Fruit fly (Drosophila melanogaster): ENCODE data around the gene CG12170.

The CG12170 gene

DNA sequence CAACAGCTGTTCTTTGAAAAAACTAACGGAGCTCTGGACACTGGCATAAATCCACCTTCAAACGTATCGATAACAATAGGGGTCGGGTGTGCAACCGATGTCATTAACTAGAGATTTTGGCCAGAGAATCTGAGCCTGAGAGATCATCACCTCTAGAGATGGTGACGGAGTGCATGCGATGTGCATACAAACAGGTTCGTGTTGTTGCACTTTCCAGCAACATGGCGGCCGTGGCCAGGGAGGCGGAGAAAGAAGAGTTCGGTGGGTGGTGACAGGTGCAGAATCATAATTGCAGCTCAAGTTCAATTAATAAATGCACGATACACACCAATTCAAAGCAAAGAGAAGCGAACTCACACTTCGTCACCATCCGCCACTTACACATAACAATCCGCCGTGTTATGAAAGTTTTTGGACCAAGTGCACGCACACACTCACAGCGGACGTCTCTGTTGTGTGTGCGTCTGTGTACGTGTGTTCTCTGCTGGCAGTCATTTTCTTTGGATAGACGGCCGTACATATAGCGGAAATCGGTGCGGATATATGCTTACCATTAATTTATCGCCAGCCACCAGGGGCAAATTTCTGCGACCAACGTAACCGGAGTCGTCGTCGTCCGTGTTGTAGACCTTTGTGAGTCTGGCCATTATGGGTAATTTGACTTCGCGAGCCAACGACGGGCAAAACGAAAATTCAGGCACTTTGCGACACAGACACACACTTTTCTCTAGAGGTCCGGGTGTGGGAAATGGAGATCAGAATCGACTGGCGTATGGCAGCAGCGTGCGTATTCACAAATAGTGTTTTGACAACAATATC is 22.2 kb downstream of the CG12170 start (continued):
- TF ChIP-seq CG12219 (GFP tag; optimal IDR thresholded peaks at IDR 0.05) = no peak
- TF ChIP-seq CG17361 (GFP tag; IDR thresholded peaks at IDR 0.05) = 0 out of 3 replicates have a peak, but pooled peaks have one; percentile 16
- 0 out of 4 replicates have a peak, but pooled peaks have one; percentile 23 for TF ChIP-seq chinmo (GFP tag; IDR thresholded peaks at IDR 0.05; ENCODE audit: partially characterized antibody)
- TF ChIP-seq rib (GFP tag; IDR thresholded peaks at IDR 0.05) = no peak
- no peak for TF ChIP-seq CoRest (tag; optimal IDR thresholded peaks at IDR 0.05)
- TF ChIP-seq CG15479 (GFP tag; optimal IDR thresholded peaks at IDR 0.05) = peak; percentile 56
- TF ChIP-seq gfzf (GFP tag; optimal IDR thresholded peaks at IDR 0.05) = no peak
- no peak for TF ChIP-seq cad (GFP tag; optimal IDR thresholded peaks at IDR 0.05)
- TF ChIP-seq Antp (GFP tag; optimal IDR thresholded peaks at IDR 0.05) = peak; percentile 3
- no peak for TF ChIP-seq da (GFP tag; optimal IDR thresholded peaks at IDR 0.05)
- no peak for TF ChIP-seq Blimp-1 (GFP tag; optimal IDR thresholded peaks at IDR 0.05)
- TF ChIP-seq CG6175 (GFP tag; IDR thresholded peaks at IDR 0.05) = no peak
- TF ChIP-seq nau (GFP tag; optimal IDR thresholded peaks at IDR 0.05) = no peak
- no peak for TF ChIP-seq CG7745 (tag; optimal IDR thresholded peaks at IDR 0.05)
- no peak for TF ChIP-seq aop (GFP tag; IDR thresholded peaks at IDR 0.05)
- peak; percentile 6 for TF ChIP-seq Fer1 (GFP tag; optimal IDR thresholded peaks at IDR 0.05)
- no peak for TF ChIP-seq bab2 (GFP tag; optimal IDR thresholded peaks at IDR 0.05)
- no peak for TF ChIP-seq btn (GFP tag; optimal IDR thresholded peaks at IDR 0.05)
- TF ChIP-seq vnd (GFP tag; IDR thresholded peaks at IDR 0.05; ENCODE audit: partially characterized antibody) = no peak
- peak; percentile 40; the same call in 1 of the 2 replicates for TF ChIP-seq sna (GFP tag; IDR thresholded peaks at IDR 0.05; ENCODE audit: partially characterized antibody)
- TF ChIP-seq Gsc (GFP tag; IDR thresholded peaks at IDR 0.05) = no peak
- no peak for TF ChIP-seq prd (optimal IDR thresholded peaks at IDR 0.05)
- peak; percentile 15; the same call in 1 of the 3 replicates for TF ChIP-seq prd (GFP tag; IDR thresholded peaks at IDR 0.05)
- TF ChIP-seq Ada2b (GFP tag; IDR thresholded peaks at IDR 0.05) = no peak; the same call in 1 of the 2 replicates
- no peak for TF ChIP-seq CG9817 (tag; optimal IDR thresholded peaks at IDR 0.05)
- no peak for TF ChIP-seq CG15601 (tag; optimal IDR thresholded peaks at IDR 0.05)
- no peak for TF ChIP-seq tup (GFP tag; optimal IDR thresholded peaks at IDR 0.05)
- peak; percentile 1 for TF ChIP-seq ERR (GFP tag; optimal IDR thresholded peaks at IDR 0.05)
- TF ChIP-seq ab (GFP tag; optimal IDR thresholded peaks at IDR 0.05) = peak; percentile 4
- peak; percentile 39; the same call in 1 of the 3 replicates for TF ChIP-seq CG16813 (GFP tag; IDR thresholded peaks at IDR 0.05; ENCODE audit: partially characterized antibody)
- TF ChIP-seq TFAM (GFP tag; optimal IDR thresholded peaks at IDR 0.05) = no peak
- TF ChIP-seq ftz-f1 (GFP tag; optimal IDR thresholded peaks at IDR 0.05) = no peak
- peak; percentile 20; the same call in 1 of the 3 replicates for TF ChIP-seq CG34422 (GFP tag; IDR thresholded peaks at IDR 0.05)
- no peak for TF ChIP-seq p53 (GFP tag; optimal IDR thresholded peaks at IDR 0.05)
- peak; percentile 17; the same call in 1 of the 2 replicates for TF ChIP-seq MBD-R2 (GFP tag; IDR thresholded peaks at IDR 0.05)
- TF ChIP-seq CG2199 (GFP tag; IDR thresholded peaks at IDR 0.05) = no peak
- no peak for TF ChIP-seq CG10366 (GFP tag; IDR thresholded peaks at IDR 0.05)
- TF ChIP-seq Fer3 (tag; optimal IDR thresholded peaks at IDR 0.05) = no peak
- no peak for TF ChIP-seq CG12299 (tag; optimal IDR thresholded peaks at IDR 0.05)
- TF ChIP-seq Neu2 (GFP tag; optimal IDR thresholded peaks at IDR 0.05; ENCODE audit: borderline replicate concordance) = peak; percentile 79
- peak; percentile 78 for TF ChIP-seq Sry-δ (GFP tag; optimal IDR thresholded peaks at IDR 0.05)
- TF ChIP-seq CG11093 (GFP tag; IDR thresholded peaks at IDR 0.05) = no peak
- TF ChIP-seq klu (GFP tag; IDR thresholded peaks at IDR 0.05) = no peak
- TF ChIP-seq stwl (tag; optimal IDR thresholded peaks at IDR 0.05) = no peak
- TF ChIP-seq ken (GFP tag; IDR thresholded peaks at IDR 0.05) = 0 out of 3 replicates have a peak, but pooled peaks have one; percentile 10
- TF ChIP-seq CG7556 (GFP tag; optimal IDR thresholded peaks at IDR 0.05) = no peak
- TF ChIP-seq bowl (GFP tag; IDR thresholded peaks at IDR 0.05) = no peak
- no peak for TF ChIP-seq CG1647 (GFP tag; optimal IDR thresholded peaks at IDR 0.05)
- TF ChIP-seq CG2129 (GFP tag; IDR thresholded peaks at IDR 0.05; ENCODE audit: partially characterized antibody) = peak; percentile 24; the same call in 1 of the 2 replicates
